Fruit fly (Drosophila melanogaster) whole organism, pupa: ENCODE results near the gene CG2211.

Experiments
- CG10348 ChIP-seq: fragments of 200-800 bp; sonication (Bioruptor generic); IDR thresholded peaks from 2 replicates; pipeline ENCODE4 v1.3.6; 2022; ENCODE audit warnings: missing biosample characterization, missing genetic modification characterization
- CG12605 ChIP-seq: fragments of 200-800 bp; sonication (Bioruptor generic); IDR thresholded peaks from 2 replicates; pipeline ENCODE4 v1.3.6; 2022; ENCODE audit warnings: missing biosample characterization, missing genetic modification characterization
- CG13204 ChIP-seq: fragments of 200-800 bp; sonication (Bioruptor generic); optimal IDR thresholded peaks from 2 replicates; lab custom pipeline; 2018; ENCODE audit warnings: missing biosample characterization, mild to moderate bottlenecking, missing genetic modification characterization, moderate library complexity
- CG14655 ChIP-seq: fragments of 200-800 bp; sonication (Bioruptor generic); optimal IDR thresholded peaks from 3 replicates; lab custom pipeline; 2017; ENCODE audit warnings: mild to moderate bottlenecking, missing biosample characterization, missing genetic modification reagents, missing genetic modification characterization
- CG15710 ChIP-seq: fragments of 200-800 bp; sonication (Bioruptor generic); optimal IDR thresholded peaks from 2 replicates; lab custom pipeline; 2018; ENCODE audit warnings: missing biosample characterization, mild to moderate bottlenecking, missing genetic modification characterization, moderate library complexity
- CG17806 ChIP-seq: fragments of 200-800 bp; sonication (Bioruptor generic); optimal IDR thresholded peaks from 2 replicates; lab custom pipeline; 2018; ENCODE audit warnings: missing biosample characterization, mild to moderate bottlenecking, missing genetic modification characterization, moderate library complexity
- CG32121 ChIP-seq: fragments of 200-800 bp; sonication (Bioruptor generic); IDR thresholded peaks from 2 replicates; pipeline ENCODE4 v1.3.6; 2022; ENCODE audit warnings: missing biosample characterization, missing genetic modification characterization
- CG34367 ChIP-seq: fragments of 200-800 bp; sonication (Bioruptor generic); optimal IDR thresholded peaks from 2 replicates; lab custom pipeline; 2018; ENCODE audit warnings: missing biosample characterization, mild to moderate bottlenecking, missing genetic modification characterization
- CG4496 ChIP-seq: fragments of 200-800 bp; sonication (Bioruptor generic); IDR thresholded peaks from 3 replicates; pipeline ENCODE4 v1.3.6; 2022; ENCODE audit warnings: missing biosample characterization, missing genetic modification characterization
- CG8159 ChIP-seq: fragments of 200-800 bp; sonication (Bioruptor generic); optimal IDR thresholded peaks from 3 replicates; lab custom pipeline; 2018; ENCODE audit warnings: missing biosample characterization, mild to moderate bottlenecking, missing genetic modification characterization, moderate library complexity
- CG8301 ChIP-seq: fragments of 200-800 bp; sonication (Bioruptor generic); optimal IDR thresholded peaks from 2 replicates; lab custom pipeline; 2018; ENCODE audit warnings: missing biosample characterization, mild to moderate bottlenecking, missing genetic modification characterization
- CG9948 ChIP-seq: fragments of 200-800 bp; sonication (Bioruptor generic); optimal IDR thresholded peaks from 2 replicates; lab custom pipeline; 2018; ENCODE audit warnings: missing biosample characterization, mild to moderate bottlenecking, missing genetic modification characterization, moderate library complexity
- D1 ChIP-seq: fragments of 200-800 bp; sonication (Bioruptor generic); optimal IDR thresholded peaks from 2 replicates; lab custom pipeline; 2018; ENCODE audit warnings: missing biosample characterization, mild to moderate bottlenecking, missing genetic modification characterization, moderate library complexity
- EcR ChIP-seq: fragments of 200-800 bp; sonication (Bioruptor generic); optimal IDR thresholded peaks from 3 replicates; lab custom pipeline; 2019; ENCODE audit warnings: missing biosample characterization, missing genetic modification characterization, mild to moderate bottlenecking, moderate library complexity, missing genetic modification reagents
- Ets98B ChIP-seq: fragments of 200-800 bp; sonication (Bioruptor generic); IDR thresholded peaks from 2 replicates; pipeline ENCODE4 v1.3.6; 2022; ENCODE audit warnings: missing biosample characterization, missing genetic modification characterization
- Pif1A ChIP-seq: fragments of 200-800 bp; sonication (Bioruptor generic); optimal IDR thresholded peaks from 3 replicates; lab custom pipeline; 2016; ENCODE audit warnings: missing biosample characterization, missing genetic modification characterization
- Pif1B ChIP-seq: fragments of 200-800 bp; sonication (Bioruptor generic); optimal IDR thresholded peaks from 3 replicates; lab custom pipeline; 2016; ENCODE audit warnings: missing biosample characterization, missing genetic modification characterization
- Snoo ChIP-seq: fragments of 200-800 bp; sonication (Bioruptor generic); optimal IDR thresholded peaks from 3 replicates; lab custom pipeline; 2017; ENCODE audit warnings: missing biosample characterization, mild to moderate bottlenecking, missing genetic modification characterization, inconsistent platforms
- fd96Ca ChIP-seq: fragments of 200-800 bp; sonication (Bioruptor generic); IDR thresholded peaks from 3 replicates; pipeline ENCODE4 v1.3.6; 2022; ENCODE audit warnings: missing biosample characterization, missing genetic modification characterization
- gl ChIP-seq: fragments of 200-800 bp; sonication (Bioruptor generic); optimal IDR thresholded peaks from 2 replicates; lab custom pipeline; 2018; ENCODE audit warnings: missing biosample characterization, mild to moderate bottlenecking, missing genetic modification characterization
- rn ChIP-seq: fragments of 200-800 bp; sonication (Bioruptor generic); IDR thresholded peaks from 2 replicates; pipeline ENCODE4 v1.3.6; 2022; ENCODE audit warnings: missing biosample characterization, missing genetic modification characterization

CG2211 gene

DNA sequence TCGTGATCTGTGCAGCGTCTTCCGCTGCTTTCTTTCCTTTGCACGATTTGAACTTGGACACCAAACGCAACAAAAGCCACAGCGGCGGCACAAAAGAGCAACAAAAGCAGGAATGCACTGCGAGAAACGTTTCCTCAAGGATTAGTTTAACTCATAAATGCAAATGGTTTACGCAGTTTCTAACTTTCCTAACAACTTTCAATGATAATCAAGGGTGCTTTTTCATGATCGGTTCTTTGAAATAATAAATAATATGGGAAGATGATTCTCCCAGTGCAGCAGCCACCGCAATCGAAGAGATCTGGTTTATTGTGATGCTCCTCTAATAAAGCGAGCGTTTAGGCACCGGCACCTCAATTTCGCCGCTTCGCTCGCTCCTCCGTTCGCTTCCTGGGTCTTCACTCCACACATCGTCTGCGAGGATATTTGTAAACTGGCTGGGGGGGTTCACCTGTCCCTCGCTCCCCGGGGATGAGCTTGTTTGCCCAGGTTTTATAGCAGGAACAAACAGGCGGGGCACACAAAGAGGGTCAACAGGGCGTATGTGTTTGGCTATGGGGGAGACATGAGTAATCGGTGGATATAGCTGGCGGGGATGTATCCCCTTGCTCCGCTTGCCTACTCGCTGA is 15.9 kb downstream of the CG2211 start:
- TF ChIP-seq Pif1A (GFP tag; lab: Kevin White, UChicago): peak; percentile 95
- TF ChIP-seq CG12605: peak; percentile 91
- peak; percentile 94 for TF ChIP-seq CG9948 (tag; lab: Kevin White, UChicago)
- TF ChIP-seq CG14655 (GFP tag; lab: Kevin White, UChicago): peak; percentile 97
- TF ChIP-seq CG34367 (tag; lab: Kevin White, UChicago): peak; percentile 88
- TF ChIP-seq CG10348 (GFP tag; lab: Robert Waterston, UW): no peak
- TF ChIP-seq CG8301: peak; percentile 97
- TF ChIP-seq Snoo: peak; percentile 96
- TF ChIP-seq D1 (tag; lab: Kevin White, UChicago): no peak
- peak; percentile 96 for TF ChIP-seq CG4496
- TF ChIP-seq rn: peak; percentile 83
- TF ChIP-seq Pif1B: peak; percentile 97
- peak; percentile 94 for TF ChIP-seq fd96Ca (GFP tag; lab: Robert Waterston, UW)
- TF ChIP-seq EcR (GFP tag; lab: Kevin White, UChicago): peak; percentile 8
- peak; percentile 79 for TF ChIP-seq gl (tag; lab: Kevin White, UChicago)
- peak; percentile 92 for TF ChIP-seq CG17806 (tag; lab: Kevin White, UChicago)
- peak; percentile 79 for TF ChIP-seq CG15710 (tag; lab: Kevin White, UChicago)
- peak; percentile 93 for TF ChIP-seq Ets98B (GFP tag; lab: Robert Waterston, UW)
- TF ChIP-seq CG13204: peak; percentile 68
- peak; percentile 85 for TF ChIP-seq CG8159 (tag; lab: Kevin White, UChicago)
- TF ChIP-seq CG32121 (GFP tag; lab: Robert Waterston, UW): peak; percentile 84

DNA sequence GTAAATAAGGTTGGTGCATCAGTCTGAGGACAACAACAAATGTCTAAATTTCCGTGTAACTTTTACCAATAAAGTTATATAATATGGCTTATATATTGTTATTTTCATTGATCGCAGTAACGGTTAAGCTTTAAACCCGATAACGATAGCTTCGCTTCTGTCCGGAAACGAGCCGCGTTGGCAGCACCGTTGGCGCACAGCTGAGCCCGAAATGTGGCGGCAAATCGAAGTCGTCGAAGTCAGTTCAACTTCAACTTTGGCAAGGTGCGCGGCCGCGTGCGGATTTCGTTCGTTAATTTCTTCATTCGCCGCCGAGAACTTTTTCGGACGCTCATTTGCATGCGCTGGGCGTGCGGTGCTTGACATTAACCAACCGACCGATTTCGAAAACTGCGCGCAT is 16.9 kb downstream of the CG2211 start, which contains the start of gene Myo61F:
Myo61F (plus strand) TSS at position 240 of the 400 bp plus-strand sequence.
- TF ChIP-seq CG32121 (GFP tag; lab: Robert Waterston, UW) (no peak), CG4496 (0 out of 3 replicates have a peak, but pooled peaks have one; percentile 36), Pif1A (GFP tag; lab: Kevin White, UChicago) (no peak)
- TF ChIP-seq, all 21 proteins: peak for 1

DNA sequence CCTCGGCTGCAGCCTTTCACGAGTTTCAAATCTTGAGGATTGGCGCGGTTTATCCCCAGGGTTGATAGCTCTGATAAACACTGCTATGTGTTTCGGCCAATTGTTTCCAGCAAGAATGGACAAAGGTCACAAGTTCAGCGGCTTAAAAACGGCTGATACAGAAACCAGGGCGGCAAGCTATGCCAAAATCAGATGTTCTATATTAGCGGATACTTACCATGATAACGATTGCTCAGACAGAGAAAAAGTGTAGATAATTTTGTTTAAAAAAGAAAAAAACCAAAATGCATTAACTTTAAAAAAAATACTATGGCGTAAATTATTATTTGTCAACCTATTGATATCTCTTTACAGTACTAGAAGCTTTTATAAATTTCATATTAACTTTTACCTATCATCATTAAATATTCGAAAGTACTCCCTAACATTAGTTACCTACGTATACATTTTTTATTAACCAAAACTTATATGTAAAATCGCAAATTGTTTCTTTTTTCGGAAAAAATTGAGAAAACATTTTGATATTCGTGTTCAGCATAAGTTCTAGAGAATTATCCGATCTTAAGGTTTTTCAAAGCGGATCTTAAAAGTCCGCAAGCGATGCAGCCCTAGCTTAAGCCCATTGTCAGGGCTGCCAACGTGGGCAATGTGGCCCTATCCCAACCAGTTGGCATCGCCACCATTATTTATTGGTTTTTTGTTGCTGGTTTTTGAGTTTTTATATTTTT is 22.0 kb downstream of the CG2211 start, which contains the start of the genes sturkopf and Herc4:
sturkopf (minus strand) TSS at position 339 of the 728 bp plus-strand sequence.
Herc4 (plus strand) TSS at position 658 of the 728 bp plus-strand sequence.
- peak; percentile 39 for TF ChIP-seq CG34367 (tag; lab: Kevin White, UChicago)
- peak; percentile 90 for TF ChIP-seq Snoo
- TF ChIP-seq CG17806 (tag; lab: Kevin White, UChicago): peak; percentile 18
- TF ChIP-seq CG13204: no peak
- TF ChIP-seq CG32121 (GFP tag; lab: Robert Waterston, UW): 0 out of 2 replicates have a peak, but pooled peaks have one; percentile 24
- TF ChIP-seq D1 (tag; lab: Kevin White, UChicago): no peak
- TF ChIP-seq Pif1A (GFP tag; lab: Kevin White, UChicago): no peak
- no peak for TF ChIP-seq Pif1B
- peak; percentile 44 for TF ChIP-seq Ets98B (GFP tag; lab: Robert Waterston, UW)
- TF ChIP-seq CG15710 (tag; lab: Kevin White, UChicago): peak; percentile 75
- no peak for TF ChIP-seq gl (tag; lab: Kevin White, UChicago)
- TF ChIP-seq CG8159 (tag; lab: Kevin White, UChicago): peak; percentile 68
- peak; percentile 60 for TF ChIP-seq fd96Ca (GFP tag; lab: Robert Waterston, UW)
- peak; percentile 59; the same call in 2 of the 3 replicates for TF ChIP-seq CG4496
- TF ChIP-seq rn: no peak
- peak; percentile 63 for TF ChIP-seq CG8301
- peak; percentile 54 for TF ChIP-seq CG12605
- peak; percentile 64 for TF ChIP-seq CG9948 (tag; lab: Kevin White, UChicago)
- peak; percentile 68 for TF ChIP-seq EcR (GFP tag; lab: Kevin White, UChicago)
- TF ChIP-seq, all 21 proteins: peak for 13

DNA sequence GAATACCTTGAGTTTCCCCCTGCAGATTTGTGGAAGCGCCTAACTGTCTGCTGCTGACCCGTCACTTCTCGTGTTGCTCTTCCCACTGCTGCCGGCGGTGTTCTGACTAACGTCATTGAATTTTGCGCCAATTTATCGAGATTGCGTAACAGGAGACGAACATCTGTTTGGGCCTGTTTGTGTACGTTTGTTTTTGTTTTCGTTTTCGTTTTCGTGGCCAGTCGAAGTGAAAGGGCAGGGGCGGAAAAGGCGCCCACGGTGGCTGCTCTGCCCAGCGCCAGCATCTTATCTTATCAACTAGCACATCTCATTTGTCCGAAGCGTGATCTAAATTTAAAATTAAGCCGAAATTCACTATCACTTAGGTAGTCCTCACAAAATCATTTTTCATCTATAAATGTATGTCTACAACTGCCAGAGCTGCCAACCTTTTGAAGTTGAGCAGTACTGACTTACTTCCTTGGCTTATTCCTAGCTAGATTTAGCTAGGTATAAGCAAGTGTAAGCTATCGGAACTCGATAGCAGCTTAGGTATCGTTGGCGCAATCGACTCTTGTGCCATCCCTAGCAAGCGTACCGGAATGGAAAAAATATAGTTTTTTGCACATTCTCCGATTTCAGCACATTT is 28.0 kb downstream of the CG2211 start, which contains the start of the genes Ctr9 and Nt5a:
Ctr9 (plus strand) TSS at position 220 of the 628 bp plus-strand sequence.
Nt5a (minus strand) TSS at position 414 of the 628 bp plus-strand sequence.
- TF ChIP-seq CG32121 (GFP tag; lab: Robert Waterston, UW) (peak; percentile 13; the same call in 1 of the 2 replicates), CG4496 (peak; percentile 9; the same call in 1 of the 3 replicates), CG13204 (no peak), Ets98B (GFP tag; lab: Robert Waterston, UW) (peak; percentile 41), EcR (GFP tag; lab: Kevin White, UChicago) (peak; percentile 25), CG8159 (tag; lab: Kevin White, UChicago) (no peak), fd96Ca (GFP tag; lab: Robert Waterston, UW) (peak; percentile 49; the same call in 1 of the 3 replicates), CG15710 (tag; lab: Kevin White, UChicago) (peak; percentile 23)

DNA sequence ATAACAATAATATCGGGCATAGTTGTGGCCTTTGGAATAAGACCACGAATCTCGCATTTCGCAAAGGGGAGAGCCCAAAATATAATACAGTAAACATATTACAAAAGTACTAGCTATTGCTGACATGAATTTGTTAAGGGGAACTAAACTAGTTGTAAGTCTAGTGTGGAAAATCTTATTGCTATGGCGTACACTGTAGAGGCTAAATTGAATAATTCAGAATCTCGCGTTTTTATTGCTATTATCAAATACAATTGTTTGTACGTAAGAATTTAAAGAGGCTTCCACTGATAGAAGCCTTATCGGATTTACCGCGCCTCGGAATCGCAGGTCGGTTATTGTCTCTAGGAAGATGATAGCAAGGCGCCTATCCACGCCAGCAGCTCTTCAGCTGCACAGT is 29.8 kb downstream of the CG2211 start:
- TF ChIP-seq CG14655 (GFP tag; lab: Kevin White, UChicago) (no peak), CG34367 (tag; lab: Kevin White, UChicago) (no peak), CG17806 (tag; lab: Kevin White, UChicago) (no peak), rn (no peak), CG10348 (GFP tag; lab: Robert Waterston, UW) (no peak), CG13204 (no peak), CG12605 (no peak), fd96Ca (GFP tag; lab: Robert Waterston, UW) (no peak), CG8301 (no peak), Ets98B (GFP tag; lab: Robert Waterston, UW) (no peak), CG15710 (tag; lab: Kevin White, UChicago) (no peak), Snoo (no peak), gl (tag; lab: Kevin White, UChicago) (no peak), CG9948 (tag; lab: Kevin White, UChicago) (no peak), D1 (tag; lab: Kevin White, UChicago) (no peak), CG8159 (tag; lab: Kevin White, UChicago) (no peak)
